Worm (Caenorhabditis elegans): ENCODE results near the gene Y82E9BR.6.

The Y82E9BR.6 gene

DNA sequence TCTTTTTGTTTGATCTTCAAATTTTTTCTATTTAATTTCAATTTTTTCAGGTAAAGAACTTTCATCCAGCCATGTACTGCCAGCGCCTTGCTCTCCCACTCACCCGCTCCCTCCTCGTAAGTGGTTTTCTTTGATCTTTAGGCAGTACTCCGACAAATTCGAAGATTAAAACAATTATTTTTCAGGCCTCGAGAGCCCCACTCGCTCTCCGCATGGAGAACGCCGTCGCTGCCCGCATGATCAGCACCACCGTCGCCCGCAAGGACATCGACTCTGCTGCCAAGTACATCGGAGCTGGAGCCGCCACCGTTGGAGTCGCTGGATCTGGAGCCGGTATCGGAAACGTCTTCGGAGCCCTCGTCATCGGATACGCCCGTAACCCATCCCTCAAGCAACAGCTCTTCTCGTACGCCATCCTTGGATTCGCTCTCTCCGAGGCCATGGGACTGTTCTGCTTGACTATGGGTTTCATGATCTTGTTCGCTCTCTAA lies 38.2 kb downstream of the Y82E9BR.6 start, which contains the start of gene Y82E9BR.3:
Gene Y82E9BR.3 (plus strand): TSS at position 51 of the 491 bp plus-strand sequence.
- TF ChIP-seq daf-8 (GFP tag; IDR thresholded peaks at IDR 0.05) (no peak), hlh-30 (tag; optimal IDR thresholded peaks at IDR 0.05; ENCODE audit: insufficient read depth) (no peak), tra-1 (GFP tag; IDR thresholded peaks at IDR 0.05) (no peak), daf-19 (GFP tag; conservative IDR thresholded peaks at IDR 0.05) (no peak), aha-1 (tag) (peak; percentile 41), zip-2 (tag; optimal IDR thresholded peaks at IDR 0.05) (no peak), nhr-41 (GFP tag; IDR thresholded peaks at IDR 0.05) (no peak), cey-2 (tag; optimal IDR thresholded peaks at IDR 0.05; ENCODE audit: borderline replicate concordance, insufficient read depth) (no peak), lsy-2 (tag; optimal IDR thresholded peaks at IDR 0.05) (no peak), snpc-1.2 (GFP tag; IDR thresholded peaks at IDR 0.05) (0 out of 2 replicates have a peak, but pooled peaks have one; percentile 14), unc-62 (GFP tag; optimal IDR thresholded peaks at IDR 0.05 in 1 of 2) (no peak), unc-62 (tag; optimal IDR thresholded peaks at IDR 0.05) (no peak), ces-1 (GFP tag; optimal IDR thresholded peaks at IDR 0.05) (no peak), aly-2 (tag; optimal IDR thresholded peaks at IDR 0.05) (no peak), set-16 (GFP tag; IDR thresholded peaks at IDR 0.05) (peak; percentile 94), fos-1 (tag; optimal IDR thresholded peaks at IDR 0.05) (no peak), ceh-82 (tag; optimal IDR thresholded peaks at IDR 0.05) (no peak), ceh-20 (GFP tag; IDR thresholded peaks at IDR 0.05) (no peak), ztf-7 (tag; optimal IDR thresholded peaks at IDR 0.05) (no peak), ZK337.2 (GFP tag; IDR thresholded peaks at IDR 0.05) (no peak), lin-39 (tag; optimal IDR thresholded peaks at IDR 0.05) (no peak), daf-12 (tag; optimal IDR thresholded peaks at IDR 0.05) (no peak), Y5F2A.4 (GFP tag; optimal IDR thresholded peaks at IDR 0.05) (no peak), nhr-102 (tag; optimal IDR thresholded peaks at IDR 0.05) (no peak), ama-1 (optimal IDR thresholded peaks at IDR 0.05) (no peak), lim-7 (GFP tag; IDR thresholded peaks at IDR 0.05) (peak; percentile 27; the same call in 1 of the 2 replicates)

DNA sequence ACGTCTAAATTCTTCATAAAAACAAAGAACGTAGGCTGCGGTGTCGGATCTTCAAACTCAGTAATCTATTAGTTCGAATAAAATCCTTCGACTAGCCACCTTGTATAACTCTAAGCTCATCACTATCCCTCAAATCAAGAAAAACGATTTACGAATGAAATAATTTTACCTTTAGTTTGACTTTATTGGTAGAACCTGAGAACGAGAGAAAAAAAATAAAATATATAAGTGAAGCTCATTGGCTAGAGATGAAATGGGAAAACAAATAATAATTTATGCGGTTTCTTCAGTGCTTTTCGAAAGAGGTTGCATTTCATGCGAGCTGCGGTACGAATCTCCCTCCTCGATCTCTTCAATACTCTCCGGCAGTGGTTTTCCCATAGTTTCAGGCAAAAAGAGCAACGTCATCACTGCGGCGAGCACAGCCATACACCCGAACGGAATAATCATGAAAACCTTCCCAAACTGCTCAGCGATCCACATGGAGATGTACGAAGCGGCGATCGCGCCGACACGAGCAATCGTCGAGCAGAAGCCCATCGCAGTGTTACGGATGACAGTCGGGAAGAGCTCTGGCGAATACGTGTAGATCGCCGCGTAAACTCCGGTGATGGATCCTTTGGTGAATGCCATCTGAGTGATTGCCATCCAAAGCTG lies 38.8 kb downstream of the Y82E9BR.6 start:
- TF ChIP-seq rbr-2 (tag; optimal IDR thresholded peaks at IDR 0.05) (peak; percentile 48), pha-4 (GFP tag; IDR thresholded peaks at IDR 0.05) (peak; percentile 92), pha-4 (tag; optimal IDR thresholded peaks at IDR 0.05) (no peak), hmg-1.1 (GFP tag; IDR thresholded peaks at IDR 0.05) (peak; percentile 56), mdt-29 (GFP tag; IDR thresholded peaks at IDR 0.05) (peak; percentile 79; the same call in 1 of the 2 replicates), php-3 (GFP tag; IDR thresholded peaks at IDR 0.05) (no peak; the same call in 1 of the 2 replicates), nhr-25 (tag; optimal IDR thresholded peaks at IDR 0.05; ENCODE audit: borderline replicate concordance, insufficient read depth) (peak; percentile 51), tra-1 (GFP tag; IDR thresholded peaks at IDR 0.05) (peak; percentile 73; the same call in 1 of the 2 replicates), cey-2 (tag; optimal IDR thresholded peaks at IDR 0.05; ENCODE audit: borderline replicate concordance, insufficient read depth) (no peak), daf-12 (tag; optimal IDR thresholded peaks at IDR 0.05) (no peak), nhr-77 (tag; optimal IDR thresholded peaks at IDR 0.05) (peak; percentile 90), nhr-28 (tag; optimal IDR thresholded peaks at IDR 0.05) (peak; percentile 34), pqm-1 (tag; optimal IDR thresholded peaks at IDR 0.05) (no peak), nhr-76 (tag; optimal IDR thresholded peaks at IDR 0.05) (no peak), zip-11 (GFP tag; IDR thresholded peaks at IDR 0.05) (no peak), aha-1 (tag) (peak; percentile 97), ceh-20 (GFP tag; IDR thresholded peaks at IDR 0.05) (peak; percentile 9; the same call in 1 of the 2 replicates), mxl-2 (GFP tag; conservative IDR thresholded peaks at IDR 0.05) (peak; percentile 58; the same call in 1 of the 2 replicates), aly-2 (tag; optimal IDR thresholded peaks at IDR 0.05) (peak; percentile 97), Y5F2A.4 (GFP tag; optimal IDR thresholded peaks at IDR 0.05) (peak; percentile 74), F26F4.8 (GFP tag; conservative IDR thresholded peaks at IDR 0.05) (no peak), mep-1 (tag; optimal IDR thresholded peaks at IDR 0.05) (peak; percentile 94), lim-7 (GFP tag; IDR thresholded peaks at IDR 0.05) (0 out of 2 replicates have a peak, but pooled peaks have one; percentile 22), nhr-237 (tag; optimal IDR thresholded peaks at IDR 0.05) (no peak), lin-13 (GFP tag; optimal IDR thresholded peaks at IDR 0.05) (peak; percentile 93), mes-2 (tag; optimal IDR thresholded peaks at IDR 0.05; ENCODE audit: poor library complexity, severe bottlenecking) (peak; percentile 61), ZK337.2 (GFP tag; IDR thresholded peaks at IDR 0.05) (no peak), ztf-7 (tag; optimal IDR thresholded peaks at IDR 0.05) (no peak), sdz-12 (GFP tag; optimal IDR thresholded peaks at IDR 0.05) (peak; percentile 94), arid-1 (GFP tag; conservative IDR thresholded peaks at IDR 0.05) (peak; percentile 66; the same call in 1 of the 2 replicates), lsy-2 (tag; optimal IDR thresholded peaks at IDR 0.05) (peak; percentile 81 to 87), egl-43 (GFP tag; IDR thresholded peaks at IDR 0.05) (no peak; the same call in none of the 2 replicates)
